Worm (Caenorhabditis elegans) whole organism, L4 larva: ENCODE data around the gene F32D8.8.

ENCODE experiments used
- D1046.2 ChIP-seq: fragments of 200-800 bp; sonication (Bioruptor generic); IDR thresholded peaks from 2 replicates; pipeline ENCODE4 v1.3.6; 2022; ENCODE audit warnings: missing genetic modification characterization, missing compliant biosample characterization
- F26F4.8 ChIP-seq: fragments of 200-800 bp; sonication (Bioruptor generic); conservative IDR thresholded peaks from 2 replicates; pipeline ENCODE4 v1.3.6; 2022; ENCODE audit warnings: missing genetic modification characterization, missing compliant biosample characterization
- F37D6.2 ChIP-seq: sonication (generic microtip); optimal IDR thresholded peaks from 2 replicates; lab custom pipeline; 2016; ENCODE audit warnings: mild to moderate bottlenecking, missing genetic modification characterization, missing compliant biosample characterization
- F44E2.7 ChIP-seq: fragments of 200-800 bp; sonication (Bioruptor generic); IDR thresholded peaks from 2 replicates; pipeline ENCODE4 v2.1.2; 2022; ENCODE audit warnings: missing genetic modification characterization, missing compliant biosample characterization
- F49E8.2 ChIP-seq: sonication (generic microtip); optimal IDR thresholded peaks from 2 replicates; lab custom pipeline; 2016; ENCODE audit warnings: missing compliant biosample characterization, mild to moderate bottlenecking, missing genetic modification characterization, borderline replicate concordance
- T20F7.1 ChIP-seq: fragments of 200-800 bp; sonication (Bioruptor generic); optimal IDR thresholded peaks from 2 replicates; lab custom pipeline; 2018; ENCODE audit warnings: mild to moderate bottlenecking, missing genetic modification characterization, missing compliant biosample characterization
- T26A8.4 ChIP-seq: fragments of 200-800 bp; sonication (Bioruptor generic); IDR thresholded peaks from 2 replicates; pipeline ENCODE4 v1.3.6; 2022; ENCODE audit warnings: missing genetic modification characterization, missing compliant biosample characterization
- Y75B8A.6 ChIP-seq: fragments of 200-800 bp; sonication (Bioruptor generic); IDR thresholded peaks from 2 replicates; pipeline ENCODE4 v1.3.6; 2022; ENCODE audit warnings: missing genetic modification reagents, missing genetic modification characterization, missing compliant biosample characterization
- ZK337.2 ChIP-seq: fragments of 200-800 bp; sonication (Bioruptor generic); IDR thresholded peaks from 2 replicates; pipeline ENCODE4 v1.3.6; 2022; ENCODE audit warnings: missing genetic modification reagents, missing genetic modification characterization, missing compliant biosample characterization
- ZK546.5 ChIP-seq, 2 experiments: sonication (generic microtip); optimal IDR thresholded peaks; 2 replicates each; lab custom pipeline; 2017; ENCODE audit warnings: missing biosample characterization in 2 of 2, missing genetic modification characterization in 2 of 2
- aha-1 ChIP-seq: fragments of 150-350 bp; peaks from one replicate; lab custom pipeline; 2014; ENCODE audit warnings: missing biosample characterization, missing genetic modification characterization
- attf-4 ChIP-seq: sonication (generic microtip); optimal IDR thresholded peaks from 3 replicates; lab custom pipeline; 2017; ENCODE audit warnings: missing biosample characterization, missing genetic modification characterization
- ceh-20 ChIP-seq: fragments of 200-800 bp; sonication (Bioruptor generic); IDR thresholded peaks from 2 replicates; pipeline ENCODE4 v1.3.6; 2022; ENCODE audit warnings: missing genetic modification reagents, missing genetic modification characterization, missing compliant biosample characterization
- ceh-44 ChIP-seq: fragments of 200-800 bp; sonication (Bioruptor generic); IDR thresholded peaks from 2 replicates; pipeline ENCODE4 v1.3.6; 2022; ENCODE audit warnings: missing genetic modification reagents, missing genetic modification characterization, missing compliant biosample characterization
- cey-2 ChIP-seq: sonication (generic microtip); optimal IDR thresholded peaks from 3 replicates; lab custom pipeline; 2017; ENCODE audit warnings: missing genetic modification characterization, mild to moderate bottlenecking, missing compliant biosample characterization, antibody characterized with exemption, borderline replicate concordance; ENCODE audit not compliant: insufficient read depth
- daf-16 ChIP-seq, 3 experiments: sonication (generic microtip); optimal IDR thresholded peaks; 2 replicates each; lab custom pipeline; 2016 to 2017; ENCODE audit warnings: missing genetic modification characterization in 3 of 3, missing genetic modification reagents in 3 of 3, mild to moderate bottlenecking in 2 of 3, missing compliant biosample characterization in 2 of 3, missing biosample characterization in 1 of 3, moderate library complexity in 1 of 3
- dmd-6 ChIP-seq: fragments of 200-800 bp; sonication (Bioruptor generic); IDR thresholded peaks from 2 replicates; pipeline ENCODE4 v1.3.6; 2022; ENCODE audit warnings: missing genetic modification reagents, missing genetic modification characterization, missing compliant biosample characterization
- dmd-8 ChIP-seq: fragments of 200-800 bp; sonication (Bioruptor generic); IDR thresholded peaks from 2 replicates; pipeline ENCODE4 v1.3.6; 2022; ENCODE audit warnings: missing genetic modification characterization, missing compliant biosample characterization
- dmd-9 ChIP-seq: fragments of 200-800 bp; sonication (Bioruptor generic); IDR thresholded peaks from 2 replicates; pipeline ENCODE4 v1.3.6; 2022; ENCODE audit warnings: missing genetic modification reagents, missing genetic modification characterization, missing compliant biosample characterization
- duxl-1 ChIP-seq: sonication (generic microtip); optimal IDR thresholded peaks from 2 replicates; lab custom pipeline; 2016; ENCODE audit warnings: mild to moderate bottlenecking, missing genetic modification characterization, moderate library complexity, missing compliant biosample characterization; ENCODE audit not compliant: poor library complexity
- gei-8 ChIP-seq: fragments of 200-800 bp; sonication (Bioruptor generic); optimal IDR thresholded peaks from 2 replicates; lab custom pipeline; 2018; ENCODE audit warnings: mild to moderate bottlenecking, missing genetic modification characterization, missing compliant biosample characterization
- hlh-11 ChIP-seq: fragments of 200-800 bp; sonication (Bioruptor generic); optimal IDR thresholded peaks from 2 replicates; lab custom pipeline; 2018; ENCODE audit warnings: mild to moderate bottlenecking, missing genetic modification characterization, missing compliant biosample characterization
- hlh-30 ChIP-seq: sonication (generic microtip); optimal IDR thresholded peaks from 2 replicates; lab custom pipeline; 2017; ENCODE audit warnings: antibody characterized with exemption, mild to moderate bottlenecking, missing genetic modification characterization, missing compliant biosample characterization; ENCODE audit not compliant: insufficient read depth
- hmg-1.1 ChIP-seq: fragments of 200-800 bp; sonication (Bioruptor generic); IDR thresholded peaks from 2 replicates; pipeline ENCODE4 v1.3.6; 2022; ENCODE audit warnings: missing genetic modification reagents, missing genetic modification characterization, missing compliant biosample characterization
- lim-7 ChIP-seq: fragments of 200-800 bp; sonication (Bioruptor generic); IDR thresholded peaks from 2 replicates; pipeline ENCODE4 v1.3.6; 2022; ENCODE audit warnings: missing genetic modification characterization, missing compliant biosample characterization
- lin-13 ChIP-seq: fragments of 150-350 bp; optimal IDR thresholded peaks from 2 replicates; lab custom pipeline; 2014; ENCODE audit warnings: missing biosample characterization, missing genetic modification reagents, missing genetic modification characterization
- lsy-2 ChIP-seq, 2 experiments: fragments of 150-350 bp in 1 of 2; sonication (generic microtip) in 1 of 2; optimal IDR thresholded peaks; 2 replicates each; lab custom pipeline; 2014 to 2017; ENCODE audit warnings: missing biosample characterization in 2 of 2, missing genetic modification characterization in 2 of 2
- madf-5 ChIP-seq, 2 experiments: fragments of 200-800 bp; sonication (Bioruptor generic); IDR thresholded peaks; 2 replicates each; pipeline ENCODE4 v1.3.6; 2022; ENCODE audit warnings: missing compliant biosample characterization in 2 of 2, missing genetic modification characterization in 2 of 2
- mdl-1 ChIP-seq, 2 experiments: fragments of 150-350 bp in 1 of 2; sonication (generic microtip) in 1 of 2; optimal IDR thresholded peaks; 2 replicates each; lab custom pipeline; 2014 to 2017; ENCODE audit warnings: missing biosample characterization in 2 of 2, missing genetic modification characterization in 2 of 2
- mdt-29 ChIP-seq: fragments of 200-800 bp; sonication (Bioruptor generic); IDR thresholded peaks from 2 replicates; pipeline ENCODE4 v1.3.6; 2022; ENCODE audit warnings: missing genetic modification reagents, missing genetic modification characterization, missing compliant biosample characterization
- mep-1 ChIP-seq: fragments of 150-350 bp; sonication (generic microtip); optimal IDR thresholded peaks from 3 replicates; lab custom pipeline; 2014; ENCODE audit warnings: missing biosample characterization, missing genetic modification characterization
- mxl-2 ChIP-seq: fragments of 200-800 bp; sonication (Bioruptor generic); conservative IDR thresholded peaks from 2 replicates; pipeline ENCODE4 v1.3.6; 2022; ENCODE audit warnings: missing genetic modification reagents, missing genetic modification characterization, missing compliant biosample characterization
- mxl-3 ChIP-seq: fragments of 200-800 bp; sonication (Bioruptor generic); optimal IDR thresholded peaks from 2 replicates; lab custom pipeline; 2018; ENCODE audit warnings: mild to moderate bottlenecking, missing genetic modification characterization, missing compliant biosample characterization
- nhr-102 ChIP-seq: sonication (generic microtip); optimal IDR thresholded peaks from 2 replicates; lab custom pipeline; 2016; ENCODE audit warnings: mild to moderate bottlenecking, missing genetic modification characterization, moderate library complexity, missing compliant biosample characterization
- nhr-11 ChIP-seq: fragments of 150-350 bp; optimal IDR thresholded peaks from 2 replicates; lab custom pipeline; 2014; ENCODE audit warnings: missing biosample characterization, missing genetic modification characterization
- nhr-25 ChIP-seq: sonication (generic microtip); optimal IDR thresholded peaks from 2 replicates; lab custom pipeline; 2017; ENCODE audit warnings: missing genetic modification characterization, mild to moderate bottlenecking, missing compliant biosample characterization, antibody characterized with exemption, moderate library complexity, borderline replicate concordance; ENCODE audit not compliant: insufficient read depth
- nhr-28 ChIP-seq: fragments of 150-350 bp; optimal IDR thresholded peaks from 2 replicates; lab custom pipeline; 2014; ENCODE audit warnings: missing biosample characterization, missing genetic modification characterization
- nhr-48 ChIP-seq: sonication (generic microtip); optimal IDR thresholded peaks from 2 replicates; lab custom pipeline; 2016; ENCODE audit warnings: mild to moderate bottlenecking, missing genetic modification characterization, missing compliant biosample characterization
- nhr-6 ChIP-seq: fragments of 150-350 bp; optimal IDR thresholded peaks from 2 replicates; lab custom pipeline; 2014; ENCODE audit warnings: missing biosample characterization, missing genetic modification characterization
- pqm-1 ChIP-seq: sonication (generic microtip); optimal IDR thresholded peaks from 2 replicates; lab custom pipeline; 2017; ENCODE audit warnings: missing biosample characterization, missing genetic modification characterization
- skn-1 ChIP-seq: fragments of 150-350 bp; optimal IDR thresholded peaks from 2 replicates; lab custom pipeline; 2014; ENCODE audit warnings: missing biosample characterization, missing genetic modification characterization
- snpc-1.2 ChIP-seq: fragments of 200-800 bp; sonication (Bioruptor generic); IDR thresholded peaks from 2 replicates; pipeline ENCODE4 v1.3.6; 2022; ENCODE audit warnings: missing genetic modification reagents, missing genetic modification characterization, missing compliant biosample characterization
- spr-3 ChIP-seq: fragments of 200-800 bp; sonication (Bioruptor generic); optimal IDR thresholded peaks from 2 replicates; lab custom pipeline; 2018; ENCODE audit warnings: mild to moderate bottlenecking, missing genetic modification characterization, missing compliant biosample characterization
- tag-97 ChIP-seq: fragments of 200-800 bp; sonication (Bioruptor generic); IDR thresholded peaks from 2 replicates; pipeline ENCODE4 v1.3.6; 2022; ENCODE audit warnings: missing genetic modification characterization, missing compliant biosample characterization
- zfp-2 ChIP-seq: sonication (generic microtip); optimal IDR thresholded peaks from 2 replicates; lab custom pipeline; 2016; ENCODE audit warnings: mild to moderate bottlenecking, missing genetic modification characterization, missing compliant biosample characterization
- ztf-7 ChIP-seq: fragments of 150-350 bp; optimal IDR thresholded peaks from 2 replicates; lab custom pipeline; 2014; ENCODE audit warnings: missing biosample characterization, missing genetic modification characterization

The F32D8.8 gene

ce11 chrV:10932411-10932810 lies 29.8 kb upstream of the F32D8.8 start, which contains the start of gene F58B4.5:
TSS of gene F58B4.5 (plus strand) at chrV:10932693.
- TF ChIP-seq nhr-28 (tag; lab: Kevin White, UChicago) (peak; percentile 34), zfp-2 (no peak), nhr-48 (peak; percentile 7), aha-1 (peak; percentile 61), hlh-30 (tag; lab: Kevin White, UChicago) (peak; percentile 17), T20F7.1 (GFP tag; lab: Kevin White, UChicago) (peak; percentile 14), mxl-3 (peak; percentile 32), tag-97 (GFP tag; lab: Robert Waterston, UW) (no peak), daf-16 (GFP tag; optimal IDR thresholded peaks at IDR 0.05; lab: Kevin White, UChicago) (no peak), daf-16 (tag; optimal IDR thresholded peaks at IDR 0.05; lab: Kevin White, UChicago) (peak; percentile 49), pqm-1 (tag; lab: Kevin White, UChicago) (peak; percentile 89), F26F4.8 (GFP tag; lab: Robert Waterston, UW) (no peak), dmd-6 (peak; percentile 89), gei-8 (no peak), hlh-11 (tag; lab: Kevin White, UChicago) (peak; percentile 73), nhr-102 (tag; lab: Kevin White, UChicago) (peak; percentile 3), lsy-2 (tag; optimal IDR thresholded peaks at IDR 0.05; lab: Kevin White, UChicago) (no peak), mdl-1 (tag; optimal IDR thresholded peaks at IDR 0.05; lab: Kevin White, UChicago) (peak in 1 of 2 experiments; percentile 57), nhr-25 (tag; lab: Kevin White, UChicago) (no peak)

- no peak for TF ChIP-seq ztf-7
- no peak for TF ChIP-seq ZK337.2 (GFP tag; lab: Robert Waterston, UW)
- TF ChIP-seq ceh-20 = no peak
- no peak for TF ChIP-seq dmd-9 (GFP tag; lab: Robert Waterston, UW)
- TF ChIP-seq mep-1 = no peak
- no peak for TF ChIP-seq F44E2.7 (GFP tag; lab: Robert Waterston, UW)
- TF ChIP-seq madf-5 (GFP tag; IDR thresholded peaks at IDR 0.05; lab: Robert Waterston, UW) = no peak
- TF ChIP-seq dmd-6 = no peak
- TF ChIP-seq nhr-11 = no peak
- TF ChIP-seq, all 104 proteins: peak for 0
These were observed 28.6 kb upstream of the F32D8.8 start, which contains the start of gene scvp-1 for ce11 chrV:10931189-10931588. TSS of gene scvp-1 (minus strand) at chrV:10931289.

DNA sequence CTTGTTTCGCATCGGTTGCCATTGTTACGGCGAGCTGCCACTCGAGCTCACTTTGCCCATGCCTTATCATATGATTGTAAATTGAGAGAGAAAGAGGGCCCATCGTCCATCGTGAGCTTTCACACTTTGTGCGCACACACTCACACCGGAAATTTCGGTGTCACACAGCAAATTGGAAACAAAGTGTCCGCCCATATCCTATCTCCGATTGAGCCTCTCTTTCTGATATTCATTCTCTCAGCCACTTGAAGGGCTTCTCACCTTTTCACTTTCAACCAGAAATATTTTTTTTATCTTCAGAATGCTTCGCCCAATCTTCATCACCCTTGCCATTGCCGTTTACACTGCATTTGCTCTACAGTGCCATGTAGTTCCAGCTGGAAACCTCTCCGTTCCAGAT lies 26.9 kb upstream of the F32D8.8 start, which contains the start of gene F58B4.3:
Gene F58B4.3, plus strand, starts transcription at position 301 of the 400 bp plus-strand sequence.
- TF ChIP-seq cey-2 (no peak), D1046.2 (GFP tag; lab: Robert Waterston, UW) (no peak), mdl-1 (tag; optimal IDR thresholded peaks at IDR 0.05; lab: Kevin White, UChicago) (no peak), lim-7 (GFP tag; lab: Robert Waterston, UW) (no peak), skn-1 (no peak), nhr-6 (tag; lab: Kevin White, UChicago) (no peak), F49E8.2 (tag; lab: Kevin White, UChicago) (no peak), mep-1 (no peak), F37D6.2 (no peak), attf-4 (tag; lab: Kevin White, UChicago) (no peak)

- TF ChIP-seq attf-4 (tag; lab: Kevin White, UChicago) (no peak), duxl-1 (tag; lab: Kevin White, UChicago) (no peak), ztf-7 (no peak), spr-3 (GFP tag; lab: Kevin White, UChicago) (no peak), lin-13 (GFP tag; lab: Kevin White, UChicago) (no peak), ceh-20 (no peak), hmg-1.1 (GFP tag; lab: Robert Waterston, UW) (no peak), dmd-8 (no peak), dmd-9 (GFP tag; lab: Robert Waterston, UW) (no peak), Y75B8A.6 (GFP tag; lab: Robert Waterston, UW) (no peak), nhr-28 (tag; lab: Kevin White, UChicago) (no peak), mxl-2 (no peak), ceh-44 (GFP tag; lab: Robert Waterston, UW) (no peak), T26A8.4 (GFP tag; lab: Robert Waterston, UW) (no peak), snpc-1.2 (GFP tag; lab: Robert Waterston, UW) (no peak), nhr-6 (tag; lab: Kevin White, UChicago) (no peak), ZK546.5 (tag; optimal IDR thresholded peaks at IDR 0.05; lab: Kevin White, UChicago) (no peak), nhr-102 (tag; lab: Kevin White, UChicago) (no peak), mdt-29 (no peak)
These were observed 23.1 kb upstream of the F32D8.8 start for ce11 chrV:10925658-10926057.
